Fruit fly (Drosophila melanogaster) whole organism, prepupa: ENCODE measurements around the gene CG4619.

Experiments used
- CG31627 ChIP-seq: fragments of 200-800 bp; sonication (Bioruptor generic); optimal IDR thresholded peaks from 3 replicates; lab custom pipeline; 2016; ENCODE audit warnings: missing biosample characterization, missing genetic modification characterization
- CG8119 ChIP-seq: fragments of 200-800 bp; sonication (Bioruptor generic); IDR thresholded peaks from 3 replicates; pipeline ENCODE4 v1.3.6; 2022; ENCODE audit warnings: missing biosample characterization, missing genetic modification characterization
- Ets96B ChIP-seq: fragments of 200-800 bp; optimal IDR thresholded peaks from 2 replicates; lab custom pipeline; 2019; ENCODE audit warnings: missing biosample characterization, mild to moderate bottlenecking, missing genetic modification characterization, moderate library complexity
- Sox102F ChIP-seq: fragments of 200-800 bp; sonication (Bioruptor generic); optimal IDR thresholded peaks from 2 replicates; lab custom pipeline; 2016; ENCODE audit warnings: missing biosample characterization, mild to moderate bottlenecking, missing genetic modification characterization
- cyc ChIP-seq: fragments of 200-800 bp; sonication (Bioruptor generic); optimal IDR thresholded peaks from 3 replicates; lab custom pipeline; 2016; ENCODE audit warnings: missing biosample characterization, missing genetic modification characterization
- eg ChIP-seq: fragments of 200-800 bp; sonication (Bioruptor generic); IDR thresholded peaks from 3 replicates; pipeline ENCODE4 v1.3.6; 2022; ENCODE audit warnings: missing biosample characterization, missing genetic modification characterization
- lz ChIP-seq: fragments of 200-800 bp; sonication (Bioruptor generic); optimal IDR thresholded peaks from 3 replicates; lab custom pipeline; 2016; ENCODE audit warnings: missing biosample characterization, missing genetic modification characterization

dm6 chr2L:9919218-9919617 is 19.4 kb upstream of the CG4619 start:
- TF ChIP-seq eg (no peak), lz (GFP tag; lab: Kevin White, UChicago) (no peak), Sox102F (GFP tag; lab: Kevin White, UChicago) (no peak), cyc (GFP tag; lab: Kevin White, UChicago) (no peak), CG8119 (GFP tag; lab: Robert Waterston, UW) (no peak), CG31627 (GFP tag; lab: Kevin White, UChicago) (no peak), Ets96B (tag; lab: Kevin White, UChicago) (no peak)
